Fruit fly (Drosophila melanogaster): ENCODE results near the gene CG6923.

The CG6923 gene

DNA sequence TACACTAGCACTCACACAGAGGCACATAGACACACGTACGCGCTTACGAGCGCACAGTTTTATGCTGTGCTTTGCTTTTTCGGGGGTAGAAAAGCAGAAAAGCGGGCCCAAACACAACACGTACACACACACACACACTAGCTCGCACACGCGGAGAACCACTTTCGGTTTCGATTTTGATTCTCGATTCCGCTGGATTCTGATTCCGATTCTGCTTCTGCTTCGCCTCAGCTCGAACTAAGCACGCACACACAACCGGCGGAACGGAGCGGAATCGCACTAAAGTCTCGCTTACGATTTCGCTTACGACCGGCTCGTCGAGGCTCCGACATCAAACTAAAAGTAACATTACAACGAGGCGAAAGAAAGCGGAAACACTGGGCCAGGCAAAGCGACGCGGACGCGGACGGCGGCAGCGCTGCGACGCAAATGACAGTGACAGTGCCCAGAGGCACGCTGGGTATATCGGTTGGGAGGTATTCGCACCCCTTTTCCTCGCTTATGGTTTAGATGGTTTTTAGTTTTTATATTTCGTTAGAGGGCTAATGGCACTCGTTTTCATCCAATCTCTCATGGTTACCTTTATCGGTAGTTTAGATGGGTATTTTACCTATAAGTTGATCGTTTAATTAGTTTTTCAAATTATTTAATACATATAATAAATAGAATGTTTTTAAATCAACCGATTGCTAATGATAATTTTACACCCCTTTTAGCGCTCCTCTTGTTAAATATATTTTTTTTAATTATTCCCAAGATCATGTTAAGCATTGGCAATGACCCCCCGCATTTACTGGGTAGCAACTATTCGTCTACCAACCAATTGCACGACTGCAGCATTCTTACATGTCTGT lies 28.4 kb upstream of the CG6923 start (continued):
- TF ChIP-seq fd59A (GFP tag; optimal IDR thresholded peaks at IDR 0.05), result peak; percentile 63
- TF ChIP-seq OdsH (GFP tag; optimal IDR thresholded peaks at IDR 0.05), result peak; percentile 78
- TF ChIP-seq CG9139 (GFP tag; optimal IDR thresholded peaks at IDR 0.05), result peak; percentile 63
- peak; percentile 8; the same call in 1 of the 2 replicates for TF ChIP-seq CG15336 (GFP tag; IDR thresholded peaks at IDR 0.05)
- peak in 1 of 2 experiments; percentile 80 for TF ChIP-seq salr (GFP tag; optimal IDR thresholded peaks at IDR 0.05)
- TF ChIP-seq CG6792 (GFP tag; optimal IDR thresholded peaks at IDR 0.05), result peak; percentile 65
- TF ChIP-seq topi (GFP tag; optimal IDR thresholded peaks at IDR 0.05), result no peak
- TF ChIP-seq CG8632 (GFP tag; optimal IDR thresholded peaks at IDR 0.05), result peak; percentile 69
- TF ChIP-seq CG11762 (GFP tag; optimal IDR thresholded peaks at IDR 0.05; ENCODE audit: insufficient read depth), result peak; percentile 58
- peak; percentile 49 for TF ChIP-seq Hr39 (GFP tag; optimal IDR thresholded peaks at IDR 0.05)
- TF ChIP-seq CG6163 (GFP tag; IDR thresholded peaks at IDR 0.05), result peak; percentile 73
- TF ChIP-seq Sox102F (GFP tag; optimal IDR thresholded peaks at IDR 0.05), result peak; percentile 52
- peak; percentile 67 for TF ChIP-seq Hr4 (GFP tag; optimal IDR thresholded peaks at IDR 0.05)
- TF ChIP-seq Blimp-1 (GFP tag; optimal IDR thresholded peaks at IDR 0.05), result peak; percentile 99
- peak; percentile 7 for TF ChIP-seq CG10669 (GFP tag; optimal IDR thresholded peaks at IDR 0.05)
- peak; percentile 24 for TF ChIP-seq cyc (GFP tag; optimal IDR thresholded peaks at IDR 0.05)
- no peak for TF ChIP-seq Hr38 (GFP tag; optimal IDR thresholded peaks at IDR 0.05)
- TF ChIP-seq CG3919 (GFP tag; optimal IDR thresholded peaks at IDR 0.05), result peak; percentile 65
- TF ChIP-seq CG4318 (GFP tag; optimal IDR thresholded peaks at IDR 0.05), result peak; percentile 79
- peak; percentile 48 for TF ChIP-seq Lpt (GFP tag; optimal IDR thresholded peaks at IDR 0.05)
- TF ChIP-seq Eip78C (GFP tag), result peak; percentile 85
- TF ChIP-seq CG16779 (tag; optimal IDR thresholded peaks at IDR 0.05), result peak; percentile 12
- peak; percentile 34 for TF ChIP-seq CG31627 (GFP tag; optimal IDR thresholded peaks at IDR 0.05)
- no peak for TF ChIP-seq Ets21C (GFP tag; optimal IDR thresholded peaks at IDR 0.05)
- peak; percentile 68 for TF ChIP-seq CG10631 (GFP tag; optimal IDR thresholded peaks at IDR 0.05)
- TF ChIP-seq Sox14 (GFP tag; optimal IDR thresholded peaks at IDR 0.05), result peak; percentile 49
- peak; percentile 48 for TF ChIP-seq CG8119 (GFP tag; IDR thresholded peaks at IDR 0.05)
- no peak for TF ChIP-seq fd85E (GFP tag; optimal IDR thresholded peaks at IDR 0.05)
- peak; percentile 81 for TF ChIP-seq svp (GFP tag)
- peak; percentile 54 for TF ChIP-seq Met (GFP tag; optimal IDR thresholded peaks at IDR 0.05)
- TF ChIP-seq dac (GFP tag; optimal IDR thresholded peaks at IDR 0.05), result peak; percentile 53
- peak; percentile 58 for TF ChIP-seq dsx (GFP tag; optimal IDR thresholded peaks at IDR 0.05; ENCODE audit: poor library complexity, severe bottlenecking)
- peak; percentile 44 for TF ChIP-seq CG6808 (GFP tag; optimal IDR thresholded peaks at IDR 0.05)
- TF ChIP-seq Ets96B (tag; optimal IDR thresholded peaks at IDR 0.05), result peak; percentile 42
- peak; percentile 87 for TF ChIP-seq CG32006 (GFP tag; optimal IDR thresholded peaks at IDR 0.05)
- TF ChIP-seq Smox (GFP tag; optimal IDR thresholded peaks at IDR 0.05), result peak; percentile 38
- peak; percentile 47 for TF ChIP-seq CG11902 (GFP tag; optimal IDR thresholded peaks at IDR 0.05)
- peak; percentile 71 for TF ChIP-seq acj6 (GFP tag; optimal IDR thresholded peaks at IDR 0.05)

DNA sequence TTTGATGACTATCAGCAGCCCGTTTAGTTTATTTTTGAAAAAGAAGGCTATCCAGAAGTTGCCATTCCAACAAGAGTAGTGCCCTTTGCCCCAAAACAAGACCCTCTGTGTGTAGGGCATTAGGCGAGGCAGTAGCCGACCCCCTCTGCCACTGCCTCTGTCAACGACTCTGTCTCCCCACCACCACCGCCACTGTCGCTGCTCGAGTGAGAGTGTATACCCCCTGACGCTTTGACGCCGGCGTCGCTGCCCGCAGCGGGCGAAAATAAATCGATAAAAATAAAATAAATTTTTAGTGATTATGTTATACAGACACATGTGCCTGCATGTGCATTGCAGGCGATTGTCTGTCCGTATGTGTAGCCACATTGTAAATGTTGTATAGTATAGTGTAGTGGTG lies 27.2 kb upstream of the CG6923 start:
- TF ChIP-seq CG32006 (GFP tag; optimal IDR thresholded peaks at IDR 0.05) (peak; percentile 19), CG8119 (GFP tag; IDR thresholded peaks at IDR 0.05) (no peak), eg (GFP tag; IDR thresholded peaks at IDR 0.05) (peak; percentile 41; the same call in 1 of the 3 replicates), CG6276 (GFP tag; optimal IDR thresholded peaks at IDR 0.05) (no peak), salr (GFP tag; optimal IDR thresholded peaks at IDR 0.05) (peak in 1 of 2 experiments; percentile 9), Lpt (GFP tag; optimal IDR thresholded peaks at IDR 0.05) (peak; percentile 17), Eip78C (GFP tag) (peak; percentile 50), dsx (GFP tag; optimal IDR thresholded peaks at IDR 0.05; ENCODE audit: poor library complexity, severe bottlenecking) (peak; percentile 59), svp (GFP tag) (peak; percentile 57), CG4318 (GFP tag; optimal IDR thresholded peaks at IDR 0.05) (no peak)
